Worm (Caenorhabditis elegans): Measurements from ENCODE around the gene B0280.7.

DNA sequence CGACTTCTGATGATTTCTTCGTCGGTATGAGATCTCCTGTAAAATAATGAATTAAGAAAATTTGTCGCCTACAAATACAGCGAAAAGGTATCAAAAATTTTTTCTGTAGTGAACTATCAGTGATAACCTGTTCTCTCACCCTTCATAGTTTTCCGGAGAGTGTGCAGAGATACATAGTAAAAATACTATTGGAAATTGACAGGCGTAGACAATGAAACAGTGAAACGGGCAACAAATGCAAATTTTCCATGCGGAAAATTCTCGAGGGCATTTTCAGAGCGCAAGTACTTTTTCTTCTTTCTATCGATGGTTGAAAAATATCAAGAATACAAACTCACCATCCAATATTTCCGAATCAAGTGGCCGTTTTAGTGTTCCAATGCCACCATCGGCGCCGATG, 24.5 kb downstream of the B0280.7 start:
- no peak for TF ChIP-seq ama-1 (optimal IDR thresholded peaks at IDR 0.05)
- TF ChIP-seq ceh-36 (tag; optimal IDR thresholded peaks at IDR 0.05), result no peak
- no peak for TF ChIP-seq B0310.2 (tag; optimal IDR thresholded peaks at IDR 0.05)
- no peak for TF ChIP-seq aly-1 (tag; optimal IDR thresholded peaks at IDR 0.05)
- TF ChIP-seq hmbx-1 (tag; optimal IDR thresholded peaks at IDR 0.05), result no peak
- TF ChIP-seq ceh-13 (GFP tag; optimal IDR thresholded peaks at IDR 0.05), result no peak
- no peak for TF ChIP-seq tbx-37 (GFP tag; conservative IDR thresholded peaks at IDR 0.05)
- TF ChIP-seq tbx-11 (GFP tag; IDR thresholded peaks at IDR 0.05), result no peak
